Worm (Caenorhabditis elegans) whole organism, midembryonic: ENCODE results near the gene ZK856.16.

Experiments
- T22C8.4 ChIP-seq: fragments of 200-800 bp; sonication (Bioruptor generic); IDR thresholded peaks from 2 replicates; pipeline ENCODE4 v1.3.6; 2022; ENCODE audit warnings: missing genetic modification characterization, missing compliant biosample characterization
- cog-1 ChIP-seq: sonication (generic microtip); optimal IDR thresholded peaks from 2 replicates; lab custom pipeline; 2016; ENCODE audit warnings: missing genetic modification characterization, missing compliant biosample characterization
- flt-1 ChIP-seq: fragments of 200-800 bp; sonication (Bioruptor generic); IDR thresholded peaks from 2 replicates; pipeline ENCODE4 v1.3.6; 2022; ENCODE audit warnings: missing genetic modification characterization, missing compliant biosample characterization
- klf-2 ChIP-seq: fragments of 200-800 bp; sonication (Bioruptor generic); conservative IDR thresholded peaks from 2 replicates; pipeline ENCODE4 v1.3.6; 2022; ENCODE audit warnings: missing genetic modification reagents, missing genetic modification characterization, missing compliant biosample characterization
- med-1 ChIP-seq: sonication (generic microtip); optimal IDR thresholded peaks from 2 replicates; lab custom pipeline; 2017; ENCODE audit warnings: missing genetic modification characterization, mild to moderate bottlenecking, missing compliant biosample characterization, antibody characterized with exemption, missing genetic modification reagents; ENCODE audit not compliant: insufficient read depth
- ref-1 ChIP-seq: fragments of 200-800 bp; sonication (Bioruptor generic); conservative IDR thresholded peaks from 2 replicates; pipeline ENCODE4 v1.3.6; 2022; ENCODE audit warnings: missing genetic modification reagents, missing genetic modification characterization, missing compliant biosample characterization
- tab-1 ChIP-seq: fragments of 200-800 bp; sonication (Bioruptor generic); IDR thresholded peaks from 2 replicates; pipeline ENCODE4 v1.3.6; 2022; ENCODE audit warnings: missing genetic modification characterization, missing compliant biosample characterization
- ztf-23 ChIP-seq: fragments of 200-800 bp; sonication (Bioruptor generic); IDR thresholded peaks from 2 replicates; pipeline ENCODE4 v1.3.6; 2022; ENCODE audit warnings: missing genetic modification reagents, missing genetic modification characterization, missing compliant biosample characterization
- ztf-29 ChIP-seq: fragments of 200-800 bp; sonication (Bioruptor generic); IDR thresholded peaks from 2 replicates; pipeline ENCODE4 v1.3.6; 2022; ENCODE audit warnings: missing genetic modification reagents, missing genetic modification characterization, missing compliant biosample characterization

ZK856.16 gene

DNA sequence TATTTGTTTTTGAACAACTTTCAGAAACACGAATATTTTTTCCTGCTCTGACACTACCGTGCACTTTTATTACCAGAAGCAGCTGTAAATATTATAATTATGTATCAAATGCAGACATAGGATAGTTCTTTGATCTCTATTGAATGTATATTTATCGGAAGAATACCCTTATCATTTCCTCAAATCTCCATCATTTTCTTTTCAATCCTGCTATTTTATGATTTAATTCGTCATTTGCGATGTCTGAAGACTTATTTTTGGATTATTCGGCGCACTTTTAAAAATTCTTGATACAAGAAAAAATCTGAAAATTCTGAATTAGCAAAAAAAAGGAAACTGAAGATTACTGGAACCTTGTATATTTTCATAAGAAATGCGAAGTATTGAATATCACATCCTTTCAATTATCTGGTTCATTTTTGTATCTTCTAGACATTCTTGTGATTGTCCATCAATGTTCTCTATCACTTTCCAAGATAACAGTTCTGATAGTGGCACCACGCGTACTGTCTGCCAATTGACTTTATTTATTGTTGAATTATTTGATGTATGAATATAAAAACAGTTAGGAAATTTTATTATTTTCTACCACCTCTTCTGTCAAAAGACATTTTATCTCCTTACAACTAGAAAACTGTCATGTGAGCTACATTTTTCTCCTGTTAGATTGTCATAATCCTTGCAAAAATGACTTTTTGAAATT, 38.8 kb upstream of the ZK856.16 start:
- no peak for TF ChIP-seq cog-1
- TF ChIP-seq med-1: no peak
- no peak for TF ChIP-seq ztf-23 (GFP tag; lab: Robert Waterston, UW)
- TF ChIP-seq flt-1: no peak
- no peak for TF ChIP-seq T22C8.4
- no peak for TF ChIP-seq tab-1 (GFP tag; lab: Robert Waterston, UW)
- no peak for TF ChIP-seq ref-1 (GFP tag; lab: Robert Waterston, UW)
- TF ChIP-seq ztf-29 (GFP tag; lab: Robert Waterston, UW): no peak
- no peak for TF ChIP-seq klf-2 (GFP tag; lab: Robert Waterston, UW)

DNA sequence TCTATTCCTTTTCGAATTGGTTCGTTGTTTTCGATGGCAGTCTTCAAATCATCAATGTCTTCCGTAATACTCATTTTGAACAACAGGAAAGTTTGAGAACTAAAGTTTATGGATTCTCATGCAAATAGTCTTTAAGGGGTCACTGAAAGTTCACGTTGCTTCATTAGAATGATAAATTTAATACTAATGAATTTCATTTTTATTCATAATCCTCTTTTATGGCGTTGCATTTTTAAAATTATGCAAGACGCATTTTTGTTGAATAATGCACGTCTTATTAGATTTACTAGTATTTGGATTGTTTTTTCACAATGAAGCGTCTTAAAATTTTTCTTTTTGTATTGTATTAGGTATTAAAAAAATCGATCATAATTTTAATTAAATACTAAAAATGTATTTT, 37.7 kb upstream of the ZK856.16 start, which contains the start of gene C12D8.9:
C12D8.9 (minus strand) TSS at position 101 of the 400 bp plus-strand sequence.
- no peak for TF ChIP-seq ztf-23 (GFP tag; lab: Robert Waterston, UW)
- TF ChIP-seq ztf-29 (GFP tag; lab: Robert Waterston, UW): no peak
- no peak for TF ChIP-seq tab-1 (GFP tag; lab: Robert Waterston, UW)
- no peak for TF ChIP-seq cog-1
- TF ChIP-seq flt-1: no peak
- no peak for TF ChIP-seq klf-2 (GFP tag; lab: Robert Waterston, UW)
- no peak for TF ChIP-seq T22C8.4
- TF ChIP-seq med-1: no peak
- no peak for TF ChIP-seq ref-1 (GFP tag; lab: Robert Waterston, UW)

DNA sequence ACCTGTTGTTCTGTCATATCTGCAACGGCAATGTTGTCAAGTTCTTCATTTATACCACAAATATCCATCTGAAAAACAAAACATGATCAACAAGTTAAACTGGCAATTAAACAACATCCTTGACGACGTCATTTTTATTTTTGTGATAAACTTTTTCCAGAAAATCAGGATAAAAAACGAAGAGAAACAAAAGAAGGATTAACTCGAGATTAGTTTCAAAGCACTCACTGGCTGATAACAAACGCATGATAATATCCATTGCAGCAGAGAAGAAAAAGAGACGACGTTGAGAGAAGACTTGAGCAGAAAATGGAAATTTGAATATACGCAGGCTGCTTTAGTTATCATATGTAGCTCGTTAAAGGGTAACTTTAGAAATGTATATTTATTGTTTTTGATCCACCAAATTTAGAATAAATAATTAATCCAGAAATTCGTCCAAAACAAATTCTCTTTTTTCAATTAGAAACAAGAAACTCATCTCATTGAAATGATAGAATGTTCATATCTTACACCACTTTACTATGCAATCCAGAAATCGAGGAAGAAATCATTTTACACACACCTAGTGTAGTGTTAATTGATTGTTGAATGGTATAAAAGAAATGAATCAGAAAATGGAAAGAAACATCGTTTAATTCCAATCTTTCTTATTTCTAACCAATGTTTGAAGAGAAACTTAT, 35.9 kb upstream of the ZK856.16 start, which contains the start of the genes C12D8.21 and col-148:
C12D8.21 (minus strand) TSS at position 68 of the 683 bp plus-strand sequence.
col-148 (plus strand) TSS at position 633 of the 683 bp plus-strand sequence.
- TF ChIP-seq flt-1 (no peak), ref-1 (GFP tag; lab: Robert Waterston, UW) (no peak), cog-1 (no peak), ztf-29 (GFP tag; lab: Robert Waterston, UW) (no peak), ztf-23 (GFP tag; lab: Robert Waterston, UW) (no peak), tab-1 (GFP tag; lab: Robert Waterston, UW) (no peak), klf-2 (GFP tag; lab: Robert Waterston, UW) (no peak), T22C8.4 (no peak), med-1 (no peak)

DNA sequence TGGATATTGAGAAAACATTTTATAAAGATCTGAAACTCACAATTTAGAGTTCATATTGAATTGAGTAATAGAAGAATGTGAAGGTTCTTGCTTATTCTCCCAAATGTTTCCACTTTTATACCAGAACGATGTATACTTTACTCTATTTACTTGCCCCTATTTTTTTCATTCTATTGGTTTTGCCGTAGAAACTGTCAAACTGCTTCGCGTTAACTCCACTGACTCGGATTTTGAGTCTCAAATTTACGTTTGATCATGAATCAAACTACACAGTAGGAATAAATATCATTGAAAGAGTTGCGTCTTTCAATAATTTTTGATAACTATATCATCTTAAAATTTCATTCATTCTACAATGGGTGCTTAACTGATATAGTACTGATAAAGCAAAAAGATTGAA, 34.5 kb upstream of the ZK856.16 start, which contains the start of gene fipr-8:
fipr-8 (minus strand) TSS at position 101 of the 400 bp plus-strand sequence.
- TF ChIP-seq tab-1 (GFP tag; lab: Robert Waterston, UW) (no peak), ztf-29 (GFP tag; lab: Robert Waterston, UW) (no peak), ref-1 (GFP tag; lab: Robert Waterston, UW) (no peak), T22C8.4 (no peak), ztf-23 (GFP tag; lab: Robert Waterston, UW) (no peak), med-1 (no peak), cog-1 (no peak), klf-2 (GFP tag; lab: Robert Waterston, UW) (no peak), flt-1 (no peak)

DNA sequence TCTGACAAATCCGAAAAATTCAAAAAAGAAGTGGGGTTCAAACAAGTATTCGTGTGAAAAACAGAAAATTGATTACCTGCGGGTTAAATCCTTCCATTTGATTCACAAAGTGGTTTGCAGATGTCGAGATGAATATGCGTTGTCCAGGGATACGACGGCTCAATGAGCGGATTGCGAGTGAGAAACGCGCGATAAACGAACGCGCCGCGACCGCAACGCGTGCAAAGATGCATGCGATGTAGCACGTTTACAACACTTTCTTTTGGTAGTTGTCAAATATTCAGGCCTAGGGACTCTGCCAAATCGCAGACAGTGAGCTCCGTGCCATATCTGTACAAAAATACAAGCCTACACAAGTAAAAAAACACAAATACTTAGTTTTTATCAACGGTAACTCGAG, 33.3 kb upstream of the ZK856.16 start, which contains the start of gene fubl-1:
fubl-1 (minus strand) TSS at position 202 of the 400 bp plus-strand sequence.
- TF ChIP-seq tab-1 (GFP tag; lab: Robert Waterston, UW) (0 out of 2 replicates have a peak, but pooled peaks have one; percentile 46), cog-1 (no peak), med-1 (no peak)

DNA sequence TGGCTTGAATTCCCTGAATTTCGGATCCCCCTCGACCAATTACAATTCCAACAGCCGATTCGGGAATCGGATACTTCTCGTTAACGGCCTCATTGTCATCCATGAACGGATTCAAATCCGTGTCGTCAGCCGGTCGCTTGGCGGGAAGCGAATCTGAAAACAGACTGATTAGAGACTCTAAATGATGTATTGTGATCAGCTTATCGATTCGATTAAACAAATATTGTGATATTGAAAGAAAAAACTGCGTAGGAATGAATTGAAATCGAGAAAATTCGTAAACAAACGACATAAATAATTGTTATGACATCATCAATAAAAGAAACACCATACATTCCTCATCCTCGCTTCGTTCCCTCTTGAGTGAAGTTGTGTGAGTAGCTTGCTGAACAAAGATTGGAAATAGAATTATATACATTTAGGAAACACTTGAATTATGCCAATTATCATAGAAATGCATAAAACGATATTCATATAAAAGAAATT, 32.6 kb upstream of the ZK856.16 start:
- no peak for TF ChIP-seq ref-1 (GFP tag; lab: Robert Waterston, UW)
- no peak for TF ChIP-seq klf-2 (GFP tag; lab: Robert Waterston, UW)
- TF ChIP-seq med-1: no peak
- no peak for TF ChIP-seq ztf-29 (GFP tag; lab: Robert Waterston, UW)
- no peak for TF ChIP-seq tab-1 (GFP tag; lab: Robert Waterston, UW)
- TF ChIP-seq ztf-23 (GFP tag; lab: Robert Waterston, UW): no peak
- no peak for TF ChIP-seq flt-1
- TF ChIP-seq cog-1: no peak
- no peak for TF ChIP-seq T22C8.4

DNA sequence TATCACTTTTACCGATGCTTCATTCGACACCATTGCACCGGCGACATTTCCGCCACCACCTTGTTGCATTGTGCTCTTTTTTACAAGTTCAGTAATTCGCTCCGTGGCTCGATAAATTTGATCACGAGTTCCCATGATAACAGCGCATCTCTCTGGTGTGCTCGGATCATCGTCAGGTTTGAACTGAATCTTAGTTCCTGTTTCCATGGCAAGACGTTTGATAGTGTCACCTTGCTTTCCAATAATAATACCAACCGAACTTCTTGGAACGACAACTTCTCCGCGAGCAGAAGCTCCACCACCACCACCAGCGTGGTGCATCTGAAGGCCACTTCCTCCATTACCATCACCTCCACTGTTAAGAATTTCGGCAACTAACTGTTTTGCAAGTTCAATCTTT, 31.8 kb upstream of the ZK856.16 start:
- TF ChIP-seq cog-1: no peak
- no peak for TF ChIP-seq med-1
- no peak for TF ChIP-seq tab-1 (GFP tag; lab: Robert Waterston, UW)
- TF ChIP-seq flt-1: no peak
- no peak for TF ChIP-seq T22C8.4
- no peak for TF ChIP-seq ref-1 (GFP tag; lab: Robert Waterston, UW)
- no peak for TF ChIP-seq ztf-23 (GFP tag; lab: Robert Waterston, UW)
- TF ChIP-seq ztf-29 (GFP tag; lab: Robert Waterston, UW): no peak
- no peak for TF ChIP-seq klf-2 (GFP tag; lab: Robert Waterston, UW)

DNA sequence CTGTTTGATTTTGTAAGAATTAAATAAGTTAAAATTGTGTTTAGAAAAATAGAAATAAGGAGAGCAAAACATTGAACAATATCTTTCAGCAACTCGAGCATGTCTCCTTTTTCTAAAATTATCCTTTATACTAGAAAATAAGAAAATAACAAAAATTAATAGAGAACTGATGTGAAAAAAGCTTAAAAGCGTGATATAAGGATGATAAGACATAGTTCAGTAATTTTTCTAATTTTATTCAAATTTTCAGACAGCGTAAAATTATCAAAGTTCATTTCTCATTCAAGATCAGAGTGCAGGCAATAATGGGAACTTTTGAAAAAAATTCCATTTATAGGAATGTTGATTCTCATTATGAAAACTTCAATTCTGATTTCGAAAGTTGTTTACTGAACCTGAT, 27.9 kb upstream of the ZK856.16 start, which contains the start of gene str-182:
str-182 (minus strand) TSS at position 101 of the 400 bp plus-strand sequence.
- no peak for TF ChIP-seq ztf-23 (GFP tag; lab: Robert Waterston, UW)
- no peak for TF ChIP-seq flt-1
- TF ChIP-seq med-1: no peak
- no peak for TF ChIP-seq ref-1 (GFP tag; lab: Robert Waterston, UW)
- TF ChIP-seq T22C8.4: no peak

DNA sequence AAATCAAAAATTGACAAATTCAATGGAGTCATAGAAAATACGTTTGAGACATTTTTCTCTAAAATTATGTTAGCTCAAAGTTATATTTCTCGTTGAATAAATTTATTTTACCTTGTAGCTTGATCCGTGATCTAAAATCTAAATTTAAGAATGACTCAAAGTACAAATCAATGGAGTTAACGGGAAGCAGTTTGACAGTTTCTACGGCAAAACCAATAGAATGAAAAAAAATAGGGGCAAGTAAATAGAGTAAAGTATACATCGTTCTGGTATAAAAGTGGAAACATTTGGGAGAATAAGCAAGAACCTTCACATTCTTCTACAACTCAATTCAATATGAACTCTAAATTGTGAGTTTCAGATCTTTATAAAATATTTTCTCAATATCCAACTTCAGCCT, 25.5 kb upstream of the ZK856.16 start, which contains the start of gene fipr-6:
fipr-6 (plus strand) TSS at position 301 of the 400 bp plus-strand sequence.
- TF ChIP-seq med-1 (no peak), ref-1 (GFP tag; lab: Robert Waterston, UW) (no peak), flt-1 (no peak), tab-1 (GFP tag; lab: Robert Waterston, UW) (no peak), klf-2 (GFP tag; lab: Robert Waterston, UW) (no peak), ztf-29 (GFP tag; lab: Robert Waterston, UW) (no peak), T22C8.4 (no peak)
